Worm (Caenorhabditis elegans) whole organism, mixed stage, embryonic: ENCODE measurements around the gene srh-287.

Source experiments
- bed-3 ChIP-seq: fragments of 200-800 bp; sonication (Bioruptor generic); optimal IDR thresholded peaks from 3 replicates; lab custom pipeline; 2018; ENCODE audit warnings: mild to moderate bottlenecking, missing genetic modification characterization, moderate library complexity, missing compliant biosample characterization
- elt-3 ChIP-seq: fragments of 150-350 bp; optimal IDR thresholded peaks from 2 replicates; lab custom pipeline; 2014; ENCODE audit warnings: missing biosample characterization, missing genetic modification characterization
- lin-32 ChIP-seq: fragments of 200-800 bp; sonication (Bioruptor generic); optimal IDR thresholded peaks from 2 replicates; lab custom pipeline; 2018; ENCODE audit warnings: mild to moderate bottlenecking, missing genetic modification characterization, missing compliant biosample characterization
- mep-1 ChIP-seq: fragments of 150-350 bp; optimal IDR thresholded peaks from 2 replicates; lab custom pipeline; 2017; ENCODE audit warnings: missing biosample characterization, missing genetic modification reagents, missing genetic modification characterization, inconsistent platforms
- nhr-12 ChIP-seq: fragments of 150-350 bp; optimal IDR thresholded peaks from 2 replicates; lab custom pipeline; 2014; ENCODE audit warnings: missing biosample characterization, missing genetic modification characterization
- nhr-237 ChIP-seq: fragments of 150-350 bp; optimal IDR thresholded peaks from 2 replicates; lab custom pipeline; 2014; ENCODE audit warnings: missing biosample characterization, missing genetic modification characterization
- nhr-28 ChIP-seq: fragments of 150-350 bp; optimal IDR thresholded peaks from 2 replicates; lab custom pipeline; 2014; ENCODE audit warnings: missing biosample characterization, missing genetic modification characterization
- nhr-76 ChIP-seq: sonication (generic microtip); optimal IDR thresholded peaks from 2 replicates; lab custom pipeline; 2017; ENCODE audit warnings: missing biosample characterization, missing genetic modification characterization
- pha-4 ChIP-seq: fragments of 150-350 bp; optimal IDR thresholded peaks from 2 replicates; lab custom pipeline; 2018; ENCODE audit warnings: missing biosample characterization, missing genetic modification reagents, missing genetic modification characterization
- sem-2 ChIP-seq: fragments of 200-800 bp; sonication (Bioruptor generic); optimal IDR thresholded peaks from 2 replicates; lab custom pipeline; 2018; ENCODE audit warnings: mild to moderate bottlenecking, missing genetic modification characterization, missing compliant biosample characterization
- snpc-4 ChIP-seq: fragments of 150-350 bp; optimal IDR thresholded peaks from 2 replicates; lab custom pipeline; 2014; ENCODE audit warnings: missing biosample characterization, missing genetic modification characterization
- sptf-1 ChIP-seq: sonication (generic microtip); optimal IDR thresholded peaks from 2 replicates; lab custom pipeline; 2017; ENCODE audit warnings: mild to moderate bottlenecking, missing genetic modification characterization, moderate library complexity, missing compliant biosample characterization
- unc-62 ChIP-seq: fragments of 150-350 bp; optimal IDR thresholded peaks from 2 replicates; lab custom pipeline; 2014; ENCODE audit warnings: missing biosample characterization, missing genetic modification reagents, missing genetic modification characterization
- ztf-11 ChIP-seq: fragments of 150-350 bp; optimal IDR thresholded peaks from 2 replicates; lab custom pipeline; 2014; ENCODE audit warnings: missing biosample characterization, missing genetic modification characterization

DNA sequence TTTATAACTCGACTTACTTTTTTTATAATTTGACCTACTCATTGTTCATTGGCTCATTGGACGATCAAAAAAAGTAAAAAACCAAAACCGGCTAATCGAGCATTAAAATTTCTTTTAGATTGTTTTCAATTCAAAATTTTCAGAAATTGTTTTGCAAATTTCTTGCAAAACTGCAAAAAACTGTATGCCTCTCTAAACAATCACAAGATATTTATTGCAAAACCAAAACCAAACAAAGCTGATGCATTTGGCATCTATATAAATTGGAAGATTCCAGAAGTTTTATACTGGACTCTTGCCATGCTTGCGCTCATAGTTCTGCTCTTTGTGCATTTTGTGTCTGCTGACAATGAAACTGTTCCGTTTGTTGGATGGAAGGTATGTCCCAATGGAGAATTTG is 23.0 kb upstream of the srh-287 start, which contains the start of gene C47A10.12:
- TF ChIP-seq pha-4 (tag; lab: Kevin White, UChicago) (no peak), snpc-4 (tag; lab: Kevin White, UChicago) (no peak), nhr-28 (no peak), nhr-12 (tag; lab: Kevin White, UChicago) (no peak), unc-62 (GFP tag; lab: Kevin White, UChicago) (no peak), bed-3 (GFP tag; lab: Kevin White, UChicago) (no peak), sptf-1 (tag; lab: Kevin White, UChicago) (no peak), nhr-237 (no peak), elt-3 (tag; lab: Kevin White, UChicago) (no peak), ztf-11 (tag; lab: Kevin White, UChicago) (no peak), nhr-76 (tag; lab: Kevin White, UChicago) (no peak), sem-2 (GFP tag; lab: Kevin White, UChicago) (no peak), mep-1 (tag; lab: Kevin White, UChicago) (no peak), lin-32 (GFP tag; lab: Kevin White, UChicago) (no peak)
